Fruit fly (Drosophila melanogaster): Measurements from ENCODE around the gene lilli.

dm6 chr2L:2851589-2851988 is 34.1 kb upstream of the lilli start:
- TF ChIP-seq kay (GFP tag; ENCODE audit: borderline replicate concordance) (no peak), cic (GFP tag; optimal IDR thresholded peaks at IDR 0.05) (no peak), CG14711 (tag; optimal IDR thresholded peaks at IDR 0.05) (no peak), CG7101 (tag; optimal IDR thresholded peaks at IDR 0.05) (no peak), CG12768 (GFP tag; optimal IDR thresholded peaks at IDR 0.05) (peak; percentile 45), Crg-1 (GFP tag; optimal IDR thresholded peaks at IDR 0.05) (no peak), cnc (optimal IDR thresholded peaks at IDR 0.05) (no peak), bab1 (GFP tag; optimal IDR thresholded peaks at IDR 0.05) (no peak)
